Fruit fly (Drosophila melanogaster) whole organism, embryonic: ENCODE data around the gene Prat.

ENCODE experiments used
- Aef1 ChIP-seq: fragments of 200-800 bp; sonication (Bioruptor generic); IDR thresholded peaks from 3 replicates; pipeline ENCODE4 v1.3.6; 2022; ENCODE audit warnings: missing biosample characterization, missing genetic modification characterization
- Blimp-1 ChIP-seq: fragments of 200-800 bp; sonication (Bioruptor generic); optimal IDR thresholded peaks from 3 replicates; lab custom pipeline; 2018; ENCODE audit warnings: missing biosample characterization, missing genetic modification characterization, mild to moderate bottlenecking, moderate library complexity, missing genetic modification reagents
- CG10209 ChIP-seq: fragments of 200-800 bp; sonication (Bioruptor generic); optimal IDR thresholded peaks from 3 replicates; lab custom pipeline; 2017; ENCODE audit warnings: missing biosample characterization, mild to moderate bottlenecking, missing genetic modification characterization, missing genetic modification reagents
- CG10462 ChIP-seq: fragments of 200-800 bp; sonication (Bioruptor generic); optimal IDR thresholded peaks from 2 replicates; lab custom pipeline; 2016; ENCODE audit warnings: missing biosample characterization, missing genetic modification characterization
- CG11093 ChIP-seq: fragments of 200-800 bp; sonication (Bioruptor generic); IDR thresholded peaks from 3 replicates; pipeline ENCODE4 v1.3.6; 2022; ENCODE audit warnings: missing biosample characterization, missing genetic modification characterization
- CG11504 ChIP-seq: fragments of 200-800 bp; sonication (Bioruptor generic); optimal IDR thresholded peaks from 3 replicates; lab custom pipeline; 2019; ENCODE audit warnings: missing biosample characterization, mild to moderate bottlenecking, missing genetic modification characterization, moderate library complexity
- CG13287 ChIP-seq: fragments of 200-800 bp; sonication (Bioruptor generic); IDR thresholded peaks from 2 replicates; pipeline ENCODE4 v1.3.6; 2022; ENCODE audit warnings: missing biosample characterization, missing genetic modification characterization; ENCODE audit not compliant: partially characterized antibody
- CG15479 ChIP-seq: fragments of 200-800 bp; sonication (Bioruptor generic); optimal IDR thresholded peaks from 3 replicates; lab custom pipeline; 2019; ENCODE audit warnings: missing biosample characterization, mild to moderate bottlenecking, missing genetic modification characterization, moderate library complexity
- CG15514 ChIP-seq: fragments of 200-800 bp; sonication (Bioruptor generic); optimal IDR thresholded peaks from 3 replicates; lab custom pipeline; 2017; ENCODE audit warnings: missing biosample characterization, missing genetic modification characterization, mild to moderate bottlenecking, moderate library complexity, missing genetic modification reagents
- CG17186 ChIP-seq: fragments of 200-800 bp; sonication (Bioruptor generic); optimal IDR thresholded peaks from 3 replicates; lab custom pipeline; 2017; ENCODE audit warnings: missing biosample characterization, missing genetic modification reagents, missing genetic modification characterization
- CG1792 ChIP-seq: fragments of 200-800 bp; sonication (Bioruptor generic); optimal IDR thresholded peaks from 2 replicates; lab custom pipeline; 2016; ENCODE audit warnings: missing biosample characterization, missing genetic modification characterization
- CG3163 ChIP-seq: fragments of 200-800 bp; sonication (Bioruptor generic); optimal IDR thresholded peaks from 3 replicates; lab custom pipeline; 2016; ENCODE audit warnings: missing biosample characterization, missing genetic modification characterization
- CG42726 ChIP-seq: fragments of 200-800 bp; sonication (Bioruptor generic); IDR thresholded peaks from 2 replicates; pipeline ENCODE4 v1.3.6; 2022; ENCODE audit warnings: missing biosample characterization, missing genetic modification characterization; ENCODE audit not compliant: partially characterized antibody
- CG4360 ChIP-seq: fragments of 200-800 bp; sonication (Bioruptor generic); IDR thresholded peaks from 2 replicates; pipeline ENCODE4 v1.3.6; 2022; ENCODE audit warnings: missing biosample characterization, missing genetic modification characterization
- CG5180 ChIP-seq: fragments of 200-800 bp; sonication (Bioruptor generic); optimal IDR thresholded peaks from 3 replicates; lab custom pipeline; 2017; ENCODE audit warnings: missing biosample characterization, missing genetic modification characterization, mild to moderate bottlenecking, moderate library complexity, missing genetic modification reagents
- CG7556 ChIP-seq: fragments of 200-800 bp; sonication (Bioruptor generic); optimal IDR thresholded peaks from 2 replicates; lab custom pipeline; 2017; ENCODE audit warnings: missing biosample characterization, mild to moderate bottlenecking, missing genetic modification characterization
- CG9437 ChIP-seq: fragments of 200-800 bp; sonication (Bioruptor generic); optimal IDR thresholded peaks from 2 replicates; lab custom pipeline; 2018; ENCODE audit warnings: missing biosample characterization, mild to moderate bottlenecking, missing genetic modification characterization
- CG9876 ChIP-seq: fragments of 200-800 bp; sonication (Bioruptor generic); optimal IDR thresholded peaks from 2 replicates; lab custom pipeline; 2016; ENCODE audit warnings: missing biosample characterization, missing genetic modification characterization
- Chrac-16 ChIP-seq: fragments of 200-800 bp; sonication (Bioruptor generic); optimal IDR thresholded peaks from 3 replicates; lab custom pipeline; 2016; ENCODE audit warnings: missing biosample characterization, missing genetic modification characterization
- CoRest ChIP-seq: fragments of 200-800 bp; sonication (Bioruptor generic); optimal IDR thresholded peaks from 3 replicates; lab custom pipeline; 2018; ENCODE audit warnings: missing biosample characterization, mild to moderate bottlenecking, missing genetic modification characterization, moderate library complexity
- D ChIP-seq, 2 experiments: fragments of 200-800 bp in 1 of 2; fragments of >200 bp in 1 of 2; sonication (Bioruptor generic) in 1 of 2; optimal IDR thresholded peaks; 2 replicates in 1 of 2; 3 replicates in 1 of 2; lab custom pipeline; 2017; ENCODE audit warnings: mild to moderate bottlenecking in 1 of 2, missing biosample characterization in 1 of 2, missing genetic modification characterization in 1 of 2, missing genetic modification reagents in 1 of 2
- Dll ChIP-seq: fragments of 200-800 bp; sonication (Bioruptor generic); IDR thresholded peaks from 4 replicates; pipeline ENCODE4 v1.3.6; 2022; ENCODE audit warnings: missing biosample characterization, missing genetic modification characterization; ENCODE audit not compliant: partially characterized antibody
- Nf-YA ChIP-seq: fragments of 200-800 bp; sonication (Bioruptor generic); IDR thresholded peaks from 2 replicates; pipeline ENCODE4 v1.3.6; 2022; ENCODE audit warnings: missing biosample characterization, missing genetic modification characterization
- Nf-YB ChIP-seq: fragments of 200-800 bp; sonication (Bioruptor generic); optimal IDR thresholded peaks from 3 replicates; lab custom pipeline; 2019; ENCODE audit warnings: missing biosample characterization, mild to moderate bottlenecking, missing genetic modification characterization, moderate library complexity
- Nf-YC ChIP-seq: fragments of 200-800 bp; optimal IDR thresholded peaks from 3 replicates; lab custom pipeline; 2019; ENCODE audit warnings: missing biosample characterization, mild to moderate bottlenecking, missing genetic modification characterization, moderate library complexity
- Optix ChIP-seq: fragments of 200-800 bp; sonication (Bioruptor generic); IDR thresholded peaks from 3 replicates; pipeline ENCODE4 v1.3.6; 2022; ENCODE audit warnings: missing biosample characterization, missing genetic modification characterization
- Trl ChIP-seq, 3 experiments: fragments of >200 bp in 2 of 3; fragments of 200-800 bp in 1 of 3; sonication (Bioruptor generic) in 1 of 3; optimal IDR thresholded peaks; 2 replicates in 1 of 3; 3 replicates in 2 of 3; lab custom pipeline; 2016 to 2017; ENCODE audit warnings: missing biosample characterization in 1 of 3, missing genetic modification characterization in 1 of 3
- bbx ChIP-seq: fragments of 200-800 bp; sonication (Bioruptor generic); IDR thresholded peaks from 2 replicates; pipeline ENCODE4 v1.3.6; 2022; ENCODE audit warnings: missing biosample characterization, missing genetic modification characterization; ENCODE audit not compliant: partially characterized antibody
- cg ChIP-seq: fragments of 200-800 bp; sonication (Bioruptor generic); optimal IDR thresholded peaks from 3 replicates; lab custom pipeline; 2019; ENCODE audit warnings: missing biosample characterization, mild to moderate bottlenecking, missing genetic modification characterization, moderate library complexity
- chinmo ChIP-seq: fragments of 200-800 bp; sonication (Bioruptor generic); IDR thresholded peaks from 4 replicates; pipeline ENCODE4 v1.3.6; 2022; ENCODE audit warnings: missing biosample characterization, missing genetic modification characterization; ENCODE audit not compliant: partially characterized antibody
- dmrt11E ChIP-seq: fragments of 200-800 bp; sonication (Bioruptor generic); optimal IDR thresholded peaks from 3 replicates; lab custom pipeline; 2018; ENCODE audit warnings: missing biosample characterization, mild to moderate bottlenecking, missing genetic modification characterization, moderate library complexity
- dysf ChIP-seq: fragments of 200-800 bp; sonication (Bioruptor generic); IDR thresholded peaks from 3 replicates; pipeline ENCODE4 v1.3.6; 2022; ENCODE audit warnings: missing biosample characterization, missing genetic modification characterization
- gem ChIP-seq: fragments of 200-800 bp; sonication (Bioruptor generic); optimal IDR thresholded peaks from 2 replicates; lab custom pipeline; 2019; ENCODE audit warnings: missing biosample characterization, mild to moderate bottlenecking, missing genetic modification characterization, moderate library complexity
- grn ChIP-seq: fragments of 200-800 bp; sonication (Bioruptor generic); optimal IDR thresholded peaks from 3 replicates; lab custom pipeline; 2017; ENCODE audit warnings: missing biosample characterization, missing genetic modification characterization
- knrl ChIP-seq: fragments of 200-800 bp; sonication (Bioruptor generic); IDR thresholded peaks from 3 replicates; pipeline ENCODE4 v1.3.6; 2022; ENCODE audit warnings: missing biosample characterization, missing genetic modification characterization; ENCODE audit not compliant: partially characterized antibody
- nmo ChIP-seq: fragments of 200-800 bp; sonication (Bioruptor generic); optimal IDR thresholded peaks from 2 replicates; lab custom pipeline; 2018; ENCODE audit warnings: missing biosample characterization, mild to moderate bottlenecking, missing genetic modification characterization, moderate library complexity
- nom ChIP-seq: fragments of 200-800 bp; sonication (Bioruptor generic); optimal IDR thresholded peaks from 2 replicates; lab custom pipeline; 2017; ENCODE audit warnings: missing biosample characterization, missing genetic modification characterization, mild to moderate bottlenecking, moderate library complexity, missing genetic modification reagents
- oc ChIP-seq: fragments of 200-800 bp; sonication (Bioruptor generic); optimal IDR thresholded peaks from 2 replicates; lab custom pipeline; 2018; ENCODE audit warnings: missing biosample characterization, mild to moderate bottlenecking, missing genetic modification characterization, moderate library complexity
- psq ChIP-seq: fragments of 200-800 bp; sonication (Bioruptor generic); optimal IDR thresholded peaks from 2 replicates; lab custom pipeline; 2017; ENCODE audit warnings: missing biosample characterization, missing genetic modification characterization
- sc ChIP-seq, 3 experiments: fragments of >200 bp in 2 of 3; fragments of 200-800 bp in 1 of 3; sonication (Bioruptor generic) in 1 of 3; optimal IDR thresholded peaks; 2 replicates in 2 of 3; 3 replicates in 1 of 3; lab custom pipeline; 2017; ENCODE audit warnings: mild to moderate bottlenecking in 1 of 3, missing biosample characterization in 1 of 3, missing genetic modification characterization in 1 of 3, missing genetic modification reagents in 1 of 3
- sim ChIP-seq: fragments of 200-800 bp; sonication (Bioruptor generic); IDR thresholded peaks from 2 replicates; pipeline ENCODE4 v1.3.6; 2022; ENCODE audit warnings: missing biosample characterization, missing genetic modification characterization
- ssp ChIP-seq: fragments of 200-800 bp; sonication (Bioruptor generic); IDR thresholded peaks from 2 replicates; pipeline ENCODE4 v1.3.6; 2022; ENCODE audit warnings: missing biosample characterization, missing genetic modification characterization
- sug ChIP-seq: fragments of 200-800 bp; optimal IDR thresholded peaks from 2 replicates; lab custom pipeline; 2019; ENCODE audit warnings: missing biosample characterization, mild to moderate bottlenecking, missing genetic modification characterization, moderate library complexity
- vfl ChIP-seq: fragments of 200-800 bp; sonication (Bioruptor generic); optimal IDR thresholded peaks from 2 replicates; lab custom pipeline; 2016; ENCODE audit warnings: missing biosample characterization, missing genetic modification characterization
- wor ChIP-seq: fragments of 200-800 bp; sonication (Bioruptor generic); IDR thresholded peaks from 2 replicates; pipeline ENCODE4 v1.3.6; 2022; ENCODE audit warnings: missing biosample characterization, missing genetic modification characterization

Prat gene

dm6 chr3R:7944699-7945349 lies 33.2 kb upstream of the Prat start:
- no peak for TF ChIP-seq CG17186 (GFP tag; lab: Kevin White, UChicago)
- TF ChIP-seq Chrac-16: no peak
- TF ChIP-seq Blimp-1 (GFP tag; lab: Kevin White, UChicago): peak; percentile 48
- no peak for TF ChIP-seq sim (GFP tag; lab: Robert Waterston, UW)
- TF ChIP-seq CG1792 (GFP tag; lab: Kevin White, UChicago): no peak
- no peak for TF ChIP-seq CG10462 (GFP tag; lab: Kevin White, UChicago)
- TF ChIP-seq wor (GFP tag; lab: Robert Waterston, UW): no peak
- peak; percentile 21 for TF ChIP-seq CG9437 (GFP tag; lab: Kevin White, UChicago)
- no peak for TF ChIP-seq sc (optimal IDR thresholded peaks at IDR 0.05; lab: Kevin White, UChicago)
- no peak for TF ChIP-seq sc (GFP tag; optimal IDR thresholded peaks at IDR 0.05; lab: Kevin White, UChicago)
- TF ChIP-seq grn (GFP tag; lab: Kevin White, UChicago): peak; percentile 50
- peak; percentile 49 for TF ChIP-seq CG15479 (GFP tag; lab: Kevin White, UChicago)
- TF ChIP-seq Trl (optimal IDR thresholded peaks at IDR 0.05; lab: Kevin White, UChicago): peak in 1 of 2 experiments; percentile 6
- TF ChIP-seq Trl (GFP tag; optimal IDR thresholded peaks at IDR 0.05; lab: Kevin White, UChicago): no peak
- TF ChIP-seq nmo: no peak
- TF ChIP-seq dmrt11E: peak; percentile 17
- no peak for TF ChIP-seq CG15514 (GFP tag; lab: Kevin White, UChicago)
- no peak for TF ChIP-seq CG10209
- TF ChIP-seq gem (tag; lab: Kevin White, UChicago): peak; percentile 17

dm6 chr3R:7936786-7937363 lies 25.3 kb upstream of the Prat start:
- TF ChIP-seq CG13287 (peak; percentile 14; the same call in 1 of the 2 replicates), Dll (GFP tag; lab: Robert Waterston, UW) (no peak), CG4360 (GFP tag; lab: Robert Waterston, UW) (peak; percentile 91), ssp (GFP tag; lab: Robert Waterston, UW) (no peak), Nf-YC (tag; lab: Kevin White, UChicago) (peak; percentile 97), dysf (GFP tag; lab: Robert Waterston, UW) (no peak), Aef1 (GFP tag; lab: Robert Waterston, UW) (peak; percentile 70), bbx (GFP tag; lab: Robert Waterston, UW) (no peak), Nf-YB (GFP tag; lab: Kevin White, UChicago) (peak; percentile 99), CG5180 (GFP tag; lab: Kevin White, UChicago) (peak; percentile 84), CG9876 (GFP tag; lab: Kevin White, UChicago) (no peak), CG42726 (GFP tag; lab: Robert Waterston, UW) (0 out of 2 replicates have a peak, but pooled peaks have one; percentile 34), nom (GFP tag; lab: Kevin White, UChicago) (peak; percentile 23), CoRest (tag; lab: Kevin White, UChicago) (peak; percentile 1), CG11504 (tag; lab: Kevin White, UChicago) (no peak), sc (optimal IDR thresholded peaks at IDR 0.05; lab: Kevin White, UChicago) (no peak), sc (GFP tag; optimal IDR thresholded peaks at IDR 0.05; lab: Kevin White, UChicago) (no peak), Nf-YA (peak; percentile 73), cg (GFP tag; lab: Kevin White, UChicago) (peak; percentile 74), chinmo (GFP tag; lab: Robert Waterston, UW) (peak; percentile 66; the same call in 1 of the 4 replicates), D (optimal IDR thresholded peaks at IDR 0.05; lab: Kevin White, UChicago) (peak; percentile 32), D (GFP tag; optimal IDR thresholded peaks at IDR 0.05; lab: Kevin White, UChicago) (no peak), CG11093 (GFP tag; lab: Robert Waterston, UW) (0 out of 3 replicates have a peak, but pooled peaks have one; percentile 15), vfl (GFP tag; lab: Kevin White, UChicago) (no peak), Optix (GFP tag; lab: Robert Waterston, UW) (no peak), oc (tag; lab: Kevin White, UChicago) (no peak), psq (GFP tag; lab: Kevin White, UChicago) (no peak), CG3163 (GFP tag; lab: Kevin White, UChicago) (peak; percentile 4), CG7556 (GFP tag; lab: Kevin White, UChicago) (no peak), knrl (GFP tag; lab: Robert Waterston, UW) (no peak), sug (tag; lab: Kevin White, UChicago) (no peak)
